Fruit fly (Drosophila melanogaster): ENCODE results near the gene CG9915.

CG9915 gene

DNA sequence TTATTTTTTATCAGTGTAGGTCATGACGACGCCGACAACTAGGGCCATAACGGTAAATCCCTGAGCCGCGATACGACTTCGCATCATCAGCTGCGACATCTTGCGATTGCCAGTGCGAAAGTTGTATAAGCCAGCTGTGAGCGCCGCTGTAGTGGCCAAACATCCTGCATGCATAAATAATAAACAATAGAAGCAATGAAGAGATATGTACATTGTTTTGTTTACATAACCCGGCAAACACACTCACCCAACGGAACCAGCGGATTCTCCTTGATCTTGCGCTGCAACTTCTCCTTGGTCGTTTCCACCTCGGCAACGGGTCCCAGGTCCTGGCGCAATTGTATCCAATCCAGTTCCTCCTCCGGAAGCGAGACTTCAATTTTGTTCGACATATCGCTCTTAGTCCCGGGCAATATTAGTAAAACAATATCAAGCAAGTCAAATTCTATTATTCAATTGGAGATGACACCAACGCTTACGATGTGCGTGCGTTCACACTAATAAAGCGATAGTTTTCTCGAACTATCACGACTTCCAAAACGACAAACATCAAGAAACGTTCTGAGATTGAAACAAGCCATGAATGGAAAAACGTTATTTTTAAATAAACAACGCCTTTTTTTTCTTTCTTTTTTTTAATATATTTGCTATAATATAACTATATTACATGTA is 18.8 kb upstream of the CG9915 start (continued):
- no peak for TF ChIP-seq mirr (GFP tag; optimal IDR thresholded peaks at IDR 0.05)
- no peak for TF ChIP-seq Poxn (GFP tag; IDR thresholded peaks at IDR 0.05)
- no peak for TF ChIP-seq CG18764 (GFP tag; optimal IDR thresholded peaks at IDR 0.05)
- TF ChIP-seq CG3995 (GFP tag; optimal IDR thresholded peaks at IDR 0.05): peak; percentile 95
- no peak for TF ChIP-seq CG14965 (GFP tag; optimal IDR thresholded peaks at IDR 0.05; ENCODE audit: borderline replicate concordance)
- TF ChIP-seq CG6791 (GFP tag; IDR thresholded peaks at IDR 0.05; ENCODE audit: partially characterized antibody): peak; percentile 84
- TF ChIP-seq Dip2 (GFP tag; IDR thresholded peaks at IDR 0.05): no peak
- TF ChIP-seq Taf1 (GFP tag; IDR thresholded peaks at IDR 0.05): no peak
- TF ChIP-seq rib (GFP tag; IDR thresholded peaks at IDR 0.05): no peak
- no peak for TF ChIP-seq wor (GFP tag; IDR thresholded peaks at IDR 0.05)
- TF ChIP-seq dan (GFP tag; IDR thresholded peaks at IDR 0.05): no peak
- peak in 1 of 2 experiments; percentile 21 for TF ChIP-seq tll (GFP tag; optimal IDR thresholded peaks at IDR 0.05)
- TF ChIP-seq CG6175 (GFP tag; IDR thresholded peaks at IDR 0.05): no peak
- TF ChIP-seq her (GFP tag; optimal IDR thresholded peaks at IDR 0.05): no peak
- TF ChIP-seq CG31388 (GFP tag; optimal IDR thresholded peaks at IDR 0.05): no peak
- no peak for TF ChIP-seq dmrt11E (tag; optimal IDR thresholded peaks at IDR 0.05)
- no peak for TF ChIP-seq CG11696 (GFP tag; IDR thresholded peaks at IDR 0.05)
- TF ChIP-seq Nf-YB (GFP tag; optimal IDR thresholded peaks at IDR 0.05): no peak
- TF ChIP-seq en (GFP tag; optimal IDR thresholded peaks at IDR 0.05): no peak
- 0 out of 3 replicates have a peak, but pooled peaks have one; percentile 19 for TF ChIP-seq Dbx (GFP tag; IDR thresholded peaks at IDR 0.05)
- TF ChIP-seq maf-S (GFP tag; optimal IDR thresholded peaks at IDR 0.05): no peak
- TF ChIP-seq mld (GFP tag; IDR thresholded peaks at IDR 0.05; ENCODE audit: partially characterized antibody): peak; percentile 60; the same call in 1 of the 3 replicates
- peak; percentile 11 for TF ChIP-seq nmo (GFP tag; optimal IDR thresholded peaks at IDR 0.05)
- peak; percentile 92 for TF ChIP-seq CG30020 (tag; optimal IDR thresholded peaks at IDR 0.05)
- no peak for TF ChIP-seq D19B (GFP tag; optimal IDR thresholded peaks at IDR 0.05)
- no peak for TF ChIP-seq Dek (tag; optimal IDR thresholded peaks at IDR 0.05)
- TF ChIP-seq kah (GFP tag; optimal IDR thresholded peaks at IDR 0.05): no peak
- 0 out of 3 replicates have a peak, but pooled peaks have one; percentile 36 for TF ChIP-seq CG34422 (GFP tag; IDR thresholded peaks at IDR 0.05)
- TF ChIP-seq Mad (GFP tag; optimal IDR thresholded peaks at IDR 0.05): no peak
- no peak for TF ChIP-seq TFAM (GFP tag; optimal IDR thresholded peaks at IDR 0.05)
- no peak for TF ChIP-seq sug (tag; optimal IDR thresholded peaks at IDR 0.05)
- no peak for TF ChIP-seq CG6854 (GFP tag; optimal IDR thresholded peaks at IDR 0.05)
- TF ChIP-seq HmgD (GFP tag; optimal IDR thresholded peaks at IDR 0.05): no peak
- TF ChIP-seq crc (GFP tag; optimal IDR thresholded peaks at IDR 0.05): no peak
- peak; percentile 48 for TF ChIP-seq Dref (GFP tag; IDR thresholded peaks at IDR 0.05)
- no peak for TF ChIP-seq CG6272 (GFP tag; IDR thresholded peaks at IDR 0.05)
- TF ChIP-seq CG12769 (tag; optimal IDR thresholded peaks at IDR 0.05): no peak
- peak; percentile 89 for TF ChIP-seq Bgb (GFP tag; IDR thresholded peaks at IDR 0.05; ENCODE audit: partially characterized antibody)
- peak; percentile 77 for TF ChIP-seq Dll (GFP tag; IDR thresholded peaks at IDR 0.05; ENCODE audit: partially characterized antibody)
- TF ChIP-seq jigr1 (GFP tag; IDR thresholded peaks at IDR 0.05): peak; percentile 46; the same call in 1 of the 3 replicates
- peak; percentile 91 for TF ChIP-seq amos (GFP tag; IDR thresholded peaks at IDR 0.05; ENCODE audit: partially characterized antibody)
- no peak for TF ChIP-seq Jarid2 (GFP tag; optimal IDR thresholded peaks at IDR 0.05)
- TF ChIP-seq repo (GFP tag; optimal IDR thresholded peaks at IDR 0.05): no peak
- no peak for TF ChIP-seq CG11695 (GFP tag; IDR thresholded peaks at IDR 0.05)
- TF ChIP-seq CG7556 (GFP tag; optimal IDR thresholded peaks at IDR 0.05): no peak
- peak; percentile 2 for TF ChIP-seq wek (GFP tag; optimal IDR thresholded peaks at IDR 0.05)
- TF ChIP-seq CHES-1-like (GFP tag; optimal IDR thresholded peaks at IDR 0.05): peak; percentile 24
- no peak for TF ChIP-seq slou (GFP tag; optimal IDR thresholded peaks at IDR 0.05)
- peak; percentile 63 for TF ChIP-seq MESR4 (GFP tag; optimal IDR thresholded peaks at IDR 0.05)
- TF ChIP-seq NC2β (GFP tag; optimal IDR thresholded peaks at IDR 0.05): no peak

Data from whole organism, embryonic.